Fruit fly (Drosophila melanogaster): ENCODE data around the gene asun.

DNA sequence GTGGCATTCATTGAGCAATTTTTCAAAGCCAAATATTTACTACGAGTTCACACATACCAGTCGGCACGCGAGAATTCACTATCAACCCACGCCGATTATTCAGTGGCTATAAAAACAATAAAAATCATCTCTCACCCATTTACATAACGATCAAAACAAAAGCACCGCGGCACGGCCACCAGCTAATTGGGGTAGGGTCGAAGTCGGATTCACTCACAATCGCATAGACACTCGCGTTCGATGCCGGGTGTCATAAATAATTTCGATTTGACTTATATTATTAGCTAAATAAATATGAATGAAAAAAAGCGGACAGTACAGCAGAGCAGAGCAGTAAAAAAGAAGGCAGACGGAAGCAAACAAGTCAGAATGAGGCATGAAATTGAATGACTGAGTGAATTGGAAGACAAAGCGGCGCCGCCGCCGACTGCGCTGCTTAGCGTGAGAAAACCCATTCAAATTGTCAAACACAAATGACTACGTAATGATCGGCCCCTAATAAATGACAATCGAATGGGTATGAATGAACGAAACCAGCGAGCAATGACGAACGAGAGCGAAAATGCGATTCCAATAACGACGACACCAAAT is 33.9 kb upstream of the asun start:
- TF ChIP-seq CTCF (optimal IDR thresholded peaks at IDR 0.05) (no peak), CG8478 (optimal IDR thresholded peaks at IDR 0.05) (no peak)
